Worm (Caenorhabditis elegans): ENCODE data around the gene F43C9.1.
A peak's percentile ranks its signal among the peaks of the same experiment; 100 is the strongest.

Gene F43C9.1

ce11 chrX:4803942-4804341, 10.9 kb downstream of the F43C9.1 start:
- TF ChIP-seq lin-15B (tag; optimal IDR thresholded peaks at IDR 0.05): no peak
- no peak for TF ChIP-seq hlh-17 (GFP tag; optimal IDR thresholded peaks at IDR 0.05; ENCODE audit: borderline replicate concordance)
- no peak for TF ChIP-seq ceh-88 (GFP tag; IDR thresholded peaks at IDR 0.05)
- no peak for TF ChIP-seq lin-13 (GFP tag; optimal IDR thresholded peaks at IDR 0.05)
- no peak for TF ChIP-seq pag-3 (tag; optimal IDR thresholded peaks at IDR 0.05; ENCODE audit: borderline replicate concordance, insufficient read depth)
- TF ChIP-seq irx-1 (tag; optimal IDR thresholded peaks at IDR 0.05): no peak
- TF ChIP-seq zip-4 (GFP tag; optimal IDR thresholded peaks at IDR 0.05): no peak
- TF ChIP-seq unc-30 (tag; optimal IDR thresholded peaks at IDR 0.05): no peak
- no peak for TF ChIP-seq mep-1 (tag; optimal IDR thresholded peaks at IDR 0.05)
- TF ChIP-seq lir-3 (tag; optimal IDR thresholded peaks at IDR 0.05; ENCODE audit: poor library complexity): no peak
- TF ChIP-seq snu-23 (GFP tag; optimal IDR thresholded peaks at IDR 0.05): no peak
- TF ChIP-seq nhr-28 (tag; optimal IDR thresholded peaks at IDR 0.05): no peak
- TF ChIP-seq nhr-20 (tag; optimal IDR thresholded peaks at IDR 0.05): no peak

- TF ChIP-seq nhr-71 (tag; optimal IDR thresholded peaks at IDR 0.05) (peak; percentile 33), efl-1 (optimal IDR thresholded peaks at IDR 0.05) (no peak), efl-1 (GFP tag; optimal IDR thresholded peaks at IDR 0.05 in 1 of 2) (peak in 1 of 2 experiments; percentile 78), lin-13 (GFP tag; optimal IDR thresholded peaks at IDR 0.05) (peak; percentile 11), nhr-85 (tag) (peak; percentile 78), snu-23 (GFP tag; optimal IDR thresholded peaks at IDR 0.05) (peak; percentile 62), mdl-1 (tag; optimal IDR thresholded peaks at IDR 0.05) (no peak), sup-37 (GFP tag; optimal IDR thresholded peaks at IDR 0.05) (no peak), nhr-20 (tag; optimal IDR thresholded peaks at IDR 0.05) (peak; percentile 52), mep-1 (tag; optimal IDR thresholded peaks at IDR 0.05) (peak; percentile 60), fkh-8 (tag; optimal IDR thresholded peaks at IDR 0.05) (no peak), C04F5.9 (tag; optimal IDR thresholded peaks at IDR 0.05) (no peak), efl-3 (GFP tag; optimal IDR thresholded peaks at IDR 0.05) (no peak), sptf-1 (tag; optimal IDR thresholded peaks at IDR 0.05) (no peak), elt-3 (tag; optimal IDR thresholded peaks at IDR 0.05) (peak in 4 of 6 experiments; percentile 41 to 64 (median 48)), nhr-90 (tag; optimal IDR thresholded peaks at IDR 0.05; ENCODE audit: poor library complexity) (peak; percentile 44), hpl-2 (GFP tag; optimal IDR thresholded peaks at IDR 0.05) (no peak), lsy-2 (tag; optimal IDR thresholded peaks at IDR 0.05) (peak in 1 of 2 experiments; percentile 29), blmp-1 (tag; optimal IDR thresholded peaks at IDR 0.05) (peak; percentile 19), C34B4.2 (tag; optimal IDR thresholded peaks at IDR 0.05) (no peak)
These were observed 15.7 kb downstream of the F43C9.1 start for ce11 chrX:4808737-4809136.

- peak; percentile 99 for TF ChIP-seq blmp-1 (tag; optimal IDR thresholded peaks at IDR 0.05)
- no peak for TF ChIP-seq lir-3 (tag; optimal IDR thresholded peaks at IDR 0.05; ENCODE audit: poor library complexity)
- peak; percentile 60 for TF ChIP-seq nhr-85 (tag)
- peak in 1 of 6 experiments; percentile 15 for TF ChIP-seq elt-3 (tag; optimal IDR thresholded peaks at IDR 0.05)
- no peak for TF ChIP-seq efl-3 (GFP tag; optimal IDR thresholded peaks at IDR 0.05)
These were observed 16.1 kb downstream of the F43C9.1 start for ce11 chrX:4809189-4809588.

ce11 chrX:4809753-4810424, 16.8 kb downstream of the F43C9.1 start:
- TF ChIP-seq C04F5.9 (tag; optimal IDR thresholded peaks at IDR 0.05): no peak
- peak; percentile 35; the same call in 1 of the 2 replicates for TF ChIP-seq nhr-19 (GFP tag; conservative IDR thresholded peaks at IDR 0.05)
- TF ChIP-seq nhr-77 (tag; optimal IDR thresholded peaks at IDR 0.05): no peak
- TF ChIP-seq dsc-1 (tag; optimal IDR thresholded peaks at IDR 0.05): no peak
- no peak for TF ChIP-seq mab-9 (GFP tag; IDR thresholded peaks at IDR 0.05)
- TF ChIP-seq efl-3 (GFP tag; optimal IDR thresholded peaks at IDR 0.05): no peak
- TF ChIP-seq aly-2 (tag; optimal IDR thresholded peaks at IDR 0.05): no peak
- peak; percentile 56 for TF ChIP-seq mep-1 (tag; optimal IDR thresholded peaks at IDR 0.05)
- no peak for TF ChIP-seq elt-2 (tag; optimal IDR thresholded peaks at IDR 0.05)
- no peak for TF ChIP-seq ces-1 (GFP tag; optimal IDR thresholded peaks at IDR 0.05)
- no peak for TF ChIP-seq nhr-11 (tag; optimal IDR thresholded peaks at IDR 0.05)
- no peak for TF ChIP-seq fkh-10 (GFP tag; optimal IDR thresholded peaks at IDR 0.05)
- TF ChIP-seq C34B4.2 (tag; optimal IDR thresholded peaks at IDR 0.05): no peak
- no peak for TF ChIP-seq zag-1 (tag; optimal IDR thresholded peaks at IDR 0.05)
- no peak for TF ChIP-seq tbx-2 (tag; optimal IDR thresholded peaks at IDR 0.05)
- TF ChIP-seq fkh-4 (tag; optimal IDR thresholded peaks at IDR 0.05; ENCODE audit: borderline replicate concordance): no peak
- TF ChIP-seq isw-1 (GFP tag; IDR thresholded peaks at IDR 0.05): no peak
- no peak for TF ChIP-seq mdl-1 (tag; optimal IDR thresholded peaks at IDR 0.05)
- TF ChIP-seq unc-98 (GFP tag; IDR thresholded peaks at IDR 0.05): no peak
- peak; percentile 13 for TF ChIP-seq skn-1 (tag; optimal IDR thresholded peaks at IDR 0.05)
- TF ChIP-seq nhr-85 (tag): peak; percentile 90
- no peak for TF ChIP-seq C16A3.4 (tag; optimal IDR thresholded peaks at IDR 0.05)
- no peak for TF ChIP-seq tlp-1 (tag; optimal IDR thresholded peaks at IDR 0.05)

All from whole organism, L1 larva.